Worm (Caenorhabditis elegans): ENCODE results near the gene C01G6.2.

DNA sequence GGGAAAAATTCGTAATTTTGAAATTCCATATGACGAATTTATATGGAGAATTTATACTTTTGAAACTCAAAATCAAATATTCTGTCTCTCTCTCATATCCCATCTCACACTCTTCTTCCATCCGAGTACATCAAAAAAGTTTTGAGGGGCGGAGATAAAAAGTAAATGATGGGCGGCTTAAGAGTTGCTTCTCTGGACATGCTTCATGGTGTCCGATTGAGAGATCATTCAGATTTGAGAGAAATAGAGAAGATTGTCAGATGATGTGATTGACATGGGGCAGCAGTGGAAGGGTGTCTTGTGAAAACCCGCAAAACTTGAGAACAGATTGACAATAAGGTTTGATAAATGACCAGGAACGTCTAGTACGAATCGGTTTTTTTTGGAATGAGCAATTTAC, 48.8 kb downstream of the C01G6.2 start:
- TF ChIP-seq unc-55 (GFP tag; optimal IDR thresholded peaks at IDR 0.05) (no peak), ZK546.5 (tag; optimal IDR thresholded peaks at IDR 0.05) (no peak), ztf-1 (GFP tag; conservative IDR thresholded peaks at IDR 0.05) (no peak), skn-1 (tag; optimal IDR thresholded peaks at IDR 0.05) (no peak), nhr-23 (tag; optimal IDR thresholded peaks at IDR 0.05) (no peak)
